Worm (Caenorhabditis elegans): Measurements from ENCODE around the gene ptr-20.
"Not testable (repeated sequence)": the region's sequence is repeated elsewhere in the genome, so short reads cannot be mapped to it uniquely, and the experiment has no call there.

Gene ptr-20

ce11 chrII:15165681-15166235 lies 7.8 kb downstream of the ptr-20 start, which contains the start of gene gst-27 (continued):
- TF ChIP-seq lsy-27 (tag; optimal IDR thresholded peaks at IDR 0.05; ENCODE audit: borderline replicate concordance, insufficient read depth) (peak; percentile 41), F22D6.2 (tag; optimal IDR thresholded peaks at IDR 0.05) (peak; percentile 67), snpc-1.1 (tag; optimal IDR thresholded peaks at IDR 0.05; ENCODE audit: insufficient read depth) (peak; percentile 78)

- TF ChIP-seq lin-40 (tag; optimal IDR thresholded peaks at IDR 0.05), result no peak
- TF ChIP-seq nhr-80 (tag; optimal IDR thresholded peaks at IDR 0.05), result peak; percentile 17
- no peak for TF ChIP-seq let-526 (GFP tag; IDR thresholded peaks at IDR 0.05)
- no peak for TF ChIP-seq ccch-3 (GFP tag; optimal IDR thresholded peaks at IDR 0.05)
- TF ChIP-seq dpff-1 (tag; optimal IDR thresholded peaks at IDR 0.05), result no peak
- TF ChIP-seq nhr-179 (tag; optimal IDR thresholded peaks at IDR 0.05), result no peak
Measured at ce11 chrII:15167340-15167739, 9.4 kb downstream of the ptr-20 start, which contains the start of gene gst-28. Gene gst-28 (minus strand): TSS chrII:15167577.

ce11 chrII:15169811-15170282 lies 11.9 kb downstream of the ptr-20 start, which contains the start of gene gst-29:
Gene gst-29 (minus strand): TSS chrII:15169861.
- TF ChIP-seq nhr-80 (tag; optimal IDR thresholded peaks at IDR 0.05) (peak; percentile 25), repo-1 (tag; optimal IDR thresholded peaks at IDR 0.05) (no peak)

- not testable (repeated sequence) for TF ChIP-seq B0336.3 (GFP tag; IDR thresholded peaks at IDR 0.05); K11D2.4 (GFP tag; IDR thresholded peaks at IDR 0.05); ztf-26 (tag; optimal IDR thresholded peaks at IDR 0.05)
Measured at ce11 chrII:15171816-15172215, 13.8 kb downstream of the ptr-20 start, which contains the start of gene gst-39. Gene gst-39 (minus strand): TSS chrII:15171916.

ce11 chrII:15173174-15173573 lies 15.2 kb downstream of the ptr-20 start:
- TF ChIP-seq lin-54 (GFP tag; optimal IDR thresholded peaks at IDR 0.05) (no peak), aptf-3 (GFP tag; IDR thresholded peaks at IDR 0.05) (no peak), madf-10 (tag; optimal IDR thresholded peaks at IDR 0.05) (no peak), cebp-1 (GFP tag; IDR thresholded peaks at IDR 0.05) (peak; percentile 90), cebp-1 (tag; optimal IDR thresholded peaks at IDR 0.05) (peak; percentile 97), ztf-28 (GFP tag; IDR thresholded peaks at IDR 0.05) (no peak), F39B2.1 (GFP tag; IDR thresholded peaks at IDR 0.05) (no peak), mel-28 (tag; optimal IDR thresholded peaks at IDR 0.05; ENCODE audit: borderline replicate concordance) (no peak), pha-4 (tag; optimal IDR thresholded peaks at IDR 0.05) (no peak), nhr-90 (tag; optimal IDR thresholded peaks at IDR 0.05) (no peak), snpc-3.4 (tag; optimal IDR thresholded peaks at IDR 0.05) (no peak), lsy-27 (tag; optimal IDR thresholded peaks at IDR 0.05; ENCODE audit: borderline replicate concordance, insufficient read depth) (no peak), hsf-1 (GFP tag; IDR thresholded peaks at IDR 0.05) (no peak), tbp1 (GFP tag; optimal IDR thresholded peaks at IDR 0.05) (peak; percentile 2), bed-1 (GFP tag; IDR thresholded peaks at IDR 0.05) (no peak), madf-6 (GFP tag; IDR thresholded peaks at IDR 0.05) (no peak), hmg-1.2 (GFP tag; IDR thresholded peaks at IDR 0.05) (peak; percentile 47; the same call in 1 of the 2 replicates), ekl-4 (GFP tag; IDR thresholded peaks at IDR 0.05) (no peak), egl-18 (GFP tag; IDR thresholded peaks at IDR 0.05) (no peak), die-1 (tag; optimal IDR thresholded peaks at IDR 0.05) (no peak), Y67H2A.10 (GFP tag; conservative IDR thresholded peaks at IDR 0.05) (no peak), F49E8.2 (tag; optimal IDR thresholded peaks at IDR 0.05; ENCODE audit: insufficient read depth) (no peak)
